Worm (Caenorhabditis elegans): ENCODE results near the gene irld-42.

ce11 chrV:1648000-1648399 lies 20.3 kb upstream of the irld-42 start, which contains the start of gene irld-45:
- TF ChIP-seq med-1 (GFP tag; optimal IDR thresholded peaks at IDR 0.05; ENCODE audit: insufficient read depth) (no peak), klf-2 (GFP tag; conservative IDR thresholded peaks at IDR 0.05) (no peak), ref-1 (GFP tag; conservative IDR thresholded peaks at IDR 0.05) (no peak), ztf-29 (GFP tag; IDR thresholded peaks at IDR 0.05) (no peak), cog-1 (tag; optimal IDR thresholded peaks at IDR 0.05) (no peak), flt-1 (GFP tag; IDR thresholded peaks at IDR 0.05) (no peak), tab-1 (GFP tag; IDR thresholded peaks at IDR 0.05) (no peak)
